Worm (Caenorhabditis elegans) whole organism, mixed stage, embryonic: ENCODE measurements around the gene pqn-96.

Experiments
- M03D4.4 ChIP-seq: sonication (generic microtip); optimal IDR thresholded peaks from 2 replicates; lab custom pipeline; 2017; ENCODE audit warnings: mild to moderate bottlenecking, missing genetic modification characterization, missing compliant biosample characterization
- bed-3 ChIP-seq: fragments of 200-800 bp; sonication (Bioruptor generic); optimal IDR thresholded peaks from 3 replicates; lab custom pipeline; 2018; ENCODE audit warnings: mild to moderate bottlenecking, missing genetic modification characterization, moderate library complexity, missing compliant biosample characterization
- blmp-1 ChIP-seq: fragments of 150-350 bp; optimal IDR thresholded peaks from 2 replicates; lab custom pipeline; 2014; ENCODE audit warnings: missing biosample characterization, missing genetic modification characterization
- ceh-43 ChIP-seq: fragments of 200-800 bp; sonication (Bioruptor generic); optimal IDR thresholded peaks from 2 replicates; lab custom pipeline; 2018; ENCODE audit warnings: mild to moderate bottlenecking, missing genetic modification characterization, moderate library complexity, missing compliant biosample characterization
- ceh-83 ChIP-seq: fragments of 200-800 bp; sonication (Bioruptor generic); optimal IDR thresholded peaks from 2 replicates; lab custom pipeline; 2018; ENCODE audit warnings: mild to moderate bottlenecking, missing genetic modification characterization, missing compliant biosample characterization
- ces-1 ChIP-seq: fragments of 150-350 bp; optimal IDR thresholded peaks from 2 replicates; lab custom pipeline; 2014; ENCODE audit warnings: missing biosample characterization, missing genetic modification reagents, missing genetic modification characterization
- elt-1 ChIP-seq: sonication (generic microtip); optimal IDR thresholded peaks from 2 replicates; lab custom pipeline; 2017; ENCODE audit warnings: missing genetic modification characterization, mild to moderate bottlenecking, missing compliant biosample characterization, antibody characterized with exemption, moderate library complexity, borderline replicate concordance; ENCODE audit not compliant: insufficient read depth
- ham-2 ChIP-seq: fragments of 200-800 bp; sonication (Bioruptor generic); optimal IDR thresholded peaks from 2 replicates; lab custom pipeline; 2018; ENCODE audit warnings: mild to moderate bottlenecking, missing genetic modification characterization, missing compliant biosample characterization
- hlh-1 ChIP-seq: fragments of 150-350 bp; optimal IDR thresholded peaks from 2 replicates; lab custom pipeline; 2014; ENCODE audit warnings: missing biosample characterization, missing genetic modification reagents, missing genetic modification characterization
- lin-13 ChIP-seq: fragments of 150-350 bp; optimal IDR thresholded peaks from 2 replicates; lab custom pipeline; 2014; ENCODE audit warnings: missing biosample characterization, missing genetic modification characterization
- mls-2 ChIP-seq: sonication (generic microtip); optimal IDR thresholded peaks from 2 replicates; lab custom pipeline; 2016; ENCODE audit warnings: mild to moderate bottlenecking, missing genetic modification characterization, moderate library complexity, missing compliant biosample characterization
- nhr-12 ChIP-seq: fragments of 150-350 bp; optimal IDR thresholded peaks from 2 replicates; lab custom pipeline; 2014; ENCODE audit warnings: missing biosample characterization, missing genetic modification characterization
- nhr-2 ChIP-seq: fragments of 150-350 bp; optimal IDR thresholded peaks from 2 replicates; lab custom pipeline; 2014; ENCODE audit warnings: missing biosample characterization, missing genetic modification characterization
- nhr-28 ChIP-seq: fragments of 150-350 bp; optimal IDR thresholded peaks from 2 replicates; lab custom pipeline; 2014; ENCODE audit warnings: missing biosample characterization, missing genetic modification characterization
- nhr-76 ChIP-seq: sonication (generic microtip); optimal IDR thresholded peaks from 2 replicates; lab custom pipeline; 2017; ENCODE audit warnings: missing biosample characterization, missing genetic modification characterization
- pha-4 ChIP-seq: fragments of 150-350 bp; optimal IDR thresholded peaks from 2 replicates; lab custom pipeline; 2018; ENCODE audit warnings: missing biosample characterization, missing genetic modification reagents, missing genetic modification characterization
- sem-2 ChIP-seq: fragments of 200-800 bp; sonication (Bioruptor generic); optimal IDR thresholded peaks from 2 replicates; lab custom pipeline; 2018; ENCODE audit warnings: mild to moderate bottlenecking, missing genetic modification characterization, missing compliant biosample characterization
- unc-62 ChIP-seq: fragments of 150-350 bp; optimal IDR thresholded peaks from 2 replicates; lab custom pipeline; 2014; ENCODE audit warnings: missing biosample characterization, missing genetic modification reagents, missing genetic modification characterization
- zip-8 ChIP-seq: fragments of 150-350 bp; optimal IDR thresholded peaks from 2 replicates; lab custom pipeline; 2014; ENCODE audit warnings: missing biosample characterization, missing genetic modification characterization

Gene pqn-96

DNA sequence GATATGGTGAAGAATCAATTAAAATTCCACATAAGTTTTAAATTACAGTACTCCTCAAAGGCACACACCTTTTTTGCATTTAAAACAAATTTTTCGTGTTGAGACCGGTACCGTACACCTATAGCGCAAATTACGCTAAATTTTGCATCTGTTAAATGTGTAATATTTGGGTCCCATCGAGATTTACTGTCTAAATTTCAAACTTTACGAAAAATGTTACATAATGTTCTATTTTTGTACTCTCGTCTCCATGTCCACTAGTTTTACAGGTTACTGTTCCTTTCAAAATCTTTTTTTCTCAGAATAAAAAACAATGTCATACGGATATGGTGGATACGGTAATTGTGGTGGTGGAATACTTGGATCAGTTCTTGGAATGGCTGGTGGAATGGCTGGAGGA is 40.8 kb downstream of the pqn-96 start, which contains the start of gene ZK353.2:
Gene ZK353.2 (plus strand): TSS at position 301 of the 400 bp plus-strand sequence.
- TF ChIP-seq nhr-12 (no peak), blmp-1 (tag; lab: Kevin White, UChicago) (no peak), nhr-76 (tag; lab: Kevin White, UChicago) (no peak), ceh-43 (no peak), unc-62 (no peak), nhr-2 (tag; lab: Kevin White, UChicago) (no peak), ham-2 (GFP tag; lab: Kevin White, UChicago) (no peak), elt-1 (tag; lab: Kevin White, UChicago) (no peak)
- TF ChIP-seq, all 35 proteins: peak for 0

DNA sequence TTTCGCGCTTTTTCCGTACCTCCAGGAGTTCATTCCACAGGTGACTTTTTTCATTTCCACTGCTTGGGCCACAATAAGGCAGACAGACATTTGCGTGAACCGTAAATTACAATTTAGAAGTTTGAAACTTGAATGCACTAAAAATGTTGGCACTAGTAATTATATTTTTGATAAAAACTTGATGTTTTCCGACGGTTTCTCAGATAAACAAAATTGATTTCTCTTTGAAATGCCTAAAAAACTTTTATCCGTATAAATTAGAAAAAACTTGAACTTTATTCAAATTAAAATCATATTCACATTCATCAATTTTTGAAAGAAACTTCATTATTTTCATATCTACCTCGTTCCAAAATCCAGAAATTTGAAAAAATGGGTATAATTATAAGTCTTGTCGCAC is 43.5 kb downstream of the pqn-96 start, which contains the start of gene ZK353.3:
Gene ZK353.3 (plus strand): TSS at position 301 of the 400 bp plus-strand sequence.
- TF ChIP-seq elt-1 (tag; lab: Kevin White, UChicago) (no peak), bed-3 (GFP tag; lab: Kevin White, UChicago) (no peak), ceh-83 (GFP tag; lab: Kevin White, UChicago) (no peak), M03D4.4 (tag; lab: Kevin White, UChicago) (no peak), hlh-1 (tag; lab: Kevin White, UChicago) (no peak), nhr-28 (tag; lab: Kevin White, UChicago) (no peak), blmp-1 (tag; lab: Kevin White, UChicago) (no peak), ham-2 (GFP tag; lab: Kevin White, UChicago) (no peak), nhr-12 (no peak), zip-8 (tag; lab: Kevin White, UChicago) (no peak)

DNA sequence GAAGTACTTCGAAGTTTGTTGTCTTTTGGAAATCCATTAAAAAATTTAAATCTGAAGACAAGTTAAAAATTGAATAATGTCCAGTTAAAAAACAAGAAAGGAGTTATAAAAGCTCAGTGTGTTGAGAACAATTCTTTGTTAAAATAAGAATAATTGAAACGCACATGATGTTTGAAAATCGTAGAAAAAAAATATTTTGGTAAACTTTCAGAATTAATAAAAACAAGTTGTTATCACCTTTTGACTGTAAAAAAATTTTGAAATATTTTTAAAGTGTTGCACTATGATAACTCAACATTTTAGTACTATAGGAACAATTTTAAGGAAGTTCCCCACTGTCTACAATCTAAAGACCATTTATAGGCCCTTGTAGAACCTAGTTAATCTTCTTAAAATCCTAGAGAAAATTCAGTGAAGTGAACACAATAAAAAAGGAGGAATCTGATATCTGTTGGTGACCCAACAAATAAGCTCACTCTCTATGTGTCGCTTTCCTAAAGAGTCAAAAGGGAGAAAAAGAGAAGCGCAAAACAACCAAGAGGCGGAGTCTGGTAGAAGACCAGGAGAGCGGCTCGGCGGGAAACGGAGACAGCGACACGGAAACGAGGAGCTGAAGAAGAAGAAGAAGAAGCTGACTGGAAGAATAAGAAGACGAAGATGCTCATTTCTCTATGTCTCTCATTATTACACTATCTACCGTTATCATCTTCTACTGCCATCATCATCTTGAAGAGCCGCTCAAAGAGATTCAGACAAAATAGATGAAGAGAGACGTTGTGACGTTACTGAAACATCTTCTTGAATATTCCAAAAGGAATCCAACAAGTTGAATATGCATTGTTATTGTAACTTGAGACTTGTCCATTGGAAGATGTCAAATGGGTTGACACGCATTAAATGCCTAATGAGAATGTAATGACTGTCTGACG is 44.6 kb downstream of the pqn-96 start, which contains the start of gene ZK353.10:
Gene ZK353.10 (minus strand): TSS at position 51 of the 929 bp plus-strand sequence.
- TF ChIP-seq bed-3 (GFP tag; lab: Kevin White, UChicago), result no peak
- no peak for TF ChIP-seq ces-1 (GFP tag; lab: Kevin White, UChicago)
- TF ChIP-seq ceh-83 (GFP tag; lab: Kevin White, UChicago), result no peak
- TF ChIP-seq zip-8 (tag; lab: Kevin White, UChicago), result no peak
- no peak for TF ChIP-seq lin-13

DNA sequence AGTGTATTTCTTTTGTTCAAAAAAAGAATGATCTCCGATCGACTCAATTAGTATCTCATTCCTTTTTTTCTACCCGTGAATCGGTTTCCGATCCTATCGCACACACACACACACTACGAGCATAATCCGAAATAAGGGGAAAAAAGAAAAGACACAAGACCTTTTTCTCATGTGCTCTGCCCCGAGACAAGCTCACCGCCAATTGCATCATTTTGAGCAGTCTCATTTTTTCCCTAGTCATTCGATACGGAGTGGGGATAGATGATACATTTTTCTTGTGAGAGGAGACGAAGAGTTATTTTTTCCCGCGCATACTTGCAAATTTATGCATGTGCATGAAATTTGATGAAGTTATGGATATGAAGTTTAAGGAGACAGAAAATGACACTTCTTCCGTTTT is 46.9 kb downstream of the pqn-96 start:
- TF ChIP-seq sem-2 (GFP tag; lab: Kevin White, UChicago) (no peak), pha-4 (tag; lab: Kevin White, UChicago) (no peak), mls-2 (tag; lab: Kevin White, UChicago) (no peak)
- TF ChIP-seq, all 35 proteins: peak for 0

DNA sequence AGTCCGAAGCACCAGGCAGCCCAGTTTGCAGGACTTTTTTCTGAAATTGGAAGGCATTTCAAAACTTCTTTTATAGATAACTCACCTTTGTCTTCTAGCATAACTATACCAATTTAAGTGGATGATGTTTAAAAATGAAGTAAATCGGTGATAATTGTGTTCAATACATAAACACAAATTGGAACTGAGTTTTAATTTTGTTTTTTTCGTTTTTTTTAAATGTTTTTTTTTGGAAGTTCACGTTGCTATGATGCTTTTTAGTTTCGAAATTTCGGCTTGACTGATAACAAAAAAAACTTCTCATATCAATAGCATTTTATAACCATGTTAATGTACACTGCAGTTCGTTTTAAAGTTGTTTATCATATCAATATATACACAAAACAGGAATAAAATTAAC is 49.7 kb downstream of the pqn-96 start, which contains the start of gene ZK353.4:
Gene ZK353.4 (minus strand): TSS at position 101 of the 400 bp plus-strand sequence.
- TF ChIP-seq ces-1 (GFP tag; lab: Kevin White, UChicago) (no peak), lin-13 (no peak), nhr-2 (tag; lab: Kevin White, UChicago) (no peak), nhr-76 (tag; lab: Kevin White, UChicago) (no peak), pha-4 (tag; lab: Kevin White, UChicago) (no peak), bed-3 (GFP tag; lab: Kevin White, UChicago) (no peak)
